Worm (Caenorhabditis elegans) whole organism, early embryonic: ENCODE measurements around the gene fbxa-164.
"Not testable (repeated sequence)": the region's sequence is repeated elsewhere in the genome, so short reads cannot be mapped to it uniquely, and the experiment has no call there.

Source experiments
- B0310.2 ChIP-seq: sonication (generic microtip); optimal IDR thresholded peaks from 2 replicates; lab custom pipeline; 2016; ENCODE audit warnings: mild to moderate bottlenecking, missing genetic modification characterization, missing compliant biosample characterization
- F13C5.2 ChIP-seq: sonication (generic microtip); optimal IDR thresholded peaks from 2 replicates; lab custom pipeline; 2017; ENCODE audit warnings: mild to moderate bottlenecking, missing genetic modification characterization, inconsistent platforms, missing compliant biosample characterization
- aly-1 ChIP-seq: sonication (generic microtip); optimal IDR thresholded peaks from 2 replicates; lab custom pipeline; 2016; ENCODE audit warnings: missing genetic modification characterization, missing compliant biosample characterization
- ama-1 ChIP-seq: fragments of 150-350 bp; optimal IDR thresholded peaks from 2 replicates; lab custom pipeline; 2014
- ceh-13 ChIP-seq: fragments of 200-800 bp; sonication (Bioruptor generic); optimal IDR thresholded peaks from 2 replicates; lab custom pipeline; 2018; ENCODE audit warnings: mild to moderate bottlenecking, missing genetic modification characterization, missing compliant biosample characterization
- ceh-36 ChIP-seq: sonication (generic microtip); optimal IDR thresholded peaks from 2 replicates; lab custom pipeline; 2016; ENCODE audit warnings: missing genetic modification characterization, inconsistent platforms, missing compliant biosample characterization
- ets-7 ChIP-seq: sonication (generic microtip); optimal IDR thresholded peaks from 2 replicates; lab custom pipeline; 2016; ENCODE audit warnings: missing genotype, missing genetic modification characterization, missing compliant biosample characterization
- flt-1 ChIP-seq: fragments of 200-800 bp; sonication (Bioruptor generic); IDR thresholded peaks from 2 replicates; pipeline ENCODE4 v1.3.6; 2022; ENCODE audit warnings: missing genetic modification characterization, missing compliant biosample characterization
- hmbx-1 ChIP-seq: sonication (generic microtip); optimal IDR thresholded peaks from 2 replicates; lab custom pipeline; 2016; ENCODE audit warnings: mild to moderate bottlenecking, missing genetic modification characterization, missing compliant biosample characterization
- hmg-4 ChIP-seq: fragments of 200-800 bp; sonication (Bioruptor generic); optimal IDR thresholded peaks from 2 replicates; lab custom pipeline; 2018; ENCODE audit warnings: mild to moderate bottlenecking, missing genetic modification characterization, missing compliant biosample characterization
- hnd-1 ChIP-seq: sonication (generic microtip); optimal IDR thresholded peaks from 2 replicates; lab custom pipeline; 2016; ENCODE audit warnings: missing genetic modification characterization, missing compliant biosample characterization
- pes-1 ChIP-seq: fragments of 200-800 bp; sonication (Bioruptor generic); IDR thresholded peaks from 2 replicates; pipeline ENCODE4 v1.3.6; 2022; ENCODE audit warnings: missing genetic modification reagents, missing genetic modification characterization, missing compliant biosample characterization
- scrt-1 ChIP-seq: fragments of 200-800 bp; sonication (Bioruptor generic); IDR thresholded peaks from 2 replicates; pipeline ENCODE4 v1.3.6; 2022; ENCODE audit warnings: missing genetic modification characterization, missing compliant biosample characterization
- sea-1 ChIP-seq: fragments of 200-800 bp; sonication (Bioruptor generic); conservative IDR thresholded peaks from 2 replicates; pipeline ENCODE4 v1.3.6; 2022; ENCODE audit warnings: missing genetic modification characterization, missing compliant biosample characterization
- tbx-11 ChIP-seq: fragments of 200-800 bp; sonication (Bioruptor generic); IDR thresholded peaks from 2 replicates; pipeline ENCODE4 v1.3.6; 2022; ENCODE audit warnings: missing genetic modification characterization, missing compliant biosample characterization
- tbx-37 ChIP-seq: fragments of 200-800 bp; sonication (Bioruptor generic); conservative IDR thresholded peaks from 2 replicates; pipeline ENCODE4 v1.3.6; 2022; ENCODE audit warnings: missing genetic modification reagents, missing genetic modification characterization, missing compliant biosample characterization
- tra-4 ChIP-seq: sonication (generic microtip); optimal IDR thresholded peaks from 2 replicates; lab custom pipeline; 2017; ENCODE audit warnings: missing genetic modification characterization, missing compliant biosample characterization

The fbxa-164 gene

DNA sequence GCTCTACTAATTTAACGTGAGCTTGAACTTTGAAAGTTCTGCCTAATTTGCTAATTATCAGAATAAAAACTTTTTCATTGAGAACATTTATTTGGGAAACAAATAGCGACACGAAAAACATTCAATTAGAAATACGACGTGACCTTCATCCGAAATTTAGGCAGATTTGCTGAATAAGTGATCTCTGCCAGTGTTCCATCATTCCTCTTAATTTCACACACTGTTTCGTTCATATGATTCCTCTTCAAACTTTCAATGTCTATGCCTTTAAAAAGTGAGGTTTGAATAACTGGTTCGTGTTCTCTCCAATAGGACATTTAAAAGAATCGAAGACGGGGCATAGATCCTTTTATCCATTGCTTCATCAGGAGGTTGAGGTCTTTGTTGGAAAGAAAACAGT lies 36.6 kb upstream of the fbxa-164 start, which contains the start of gene fbxb-20:
fbxb-20 (minus strand) TSS at position 101 of the 400 bp plus-strand sequence.
- TF ChIP-seq ceh-13 (GFP tag; lab: Kevin White, UChicago) (no peak), sea-1 (GFP tag; lab: Robert Waterston, UW) (no peak), hnd-1 (tag; lab: Kevin White, UChicago) (no peak), tbx-37 (no peak), hmbx-1 (no peak), B0310.2 (tag; lab: Kevin White, UChicago) (no peak), scrt-1 (GFP tag; lab: Robert Waterston, UW) (no peak), aly-1 (no peak), hmg-4 (GFP tag; lab: Kevin White, UChicago) (no peak), pes-1 (GFP tag; lab: Robert Waterston, UW) (no peak), tra-4 (tag; lab: Kevin White, UChicago) (no peak), tbx-11 (no peak), ceh-36 (tag; lab: Kevin White, UChicago) (no peak), ama-1 (lab: Kevin White, UChicago) (no peak), F13C5.2 (tag; lab: Kevin White, UChicago) (no peak), ets-7 (tag; lab: Kevin White, UChicago) (no peak), flt-1 (no peak)

DNA sequence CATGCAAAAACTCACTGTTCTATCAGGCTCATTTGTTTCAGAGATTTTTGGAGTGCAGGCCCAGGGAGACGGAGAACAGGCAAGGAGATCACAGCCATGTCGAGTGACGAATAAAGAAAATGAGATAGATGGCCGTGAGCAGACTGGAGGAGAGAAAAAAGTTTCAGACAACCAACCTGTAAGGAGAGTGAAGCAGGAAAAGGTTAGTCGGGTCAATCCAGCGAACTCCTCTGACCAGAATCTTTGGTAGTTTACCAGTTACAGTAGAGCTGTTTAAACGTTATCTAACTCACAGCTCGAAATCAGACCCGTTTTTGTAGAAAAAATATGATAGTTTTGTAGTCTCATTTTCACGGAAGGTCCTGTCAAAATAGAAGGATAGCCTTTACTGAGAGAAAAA lies 34.9 kb upstream of the fbxa-164 start, which contains the start of gene fbxb-21:
fbxb-21 (minus strand) TSS at position 101 of the 400 bp plus-strand sequence.
- no peak for TF ChIP-seq hmg-4 (GFP tag; lab: Kevin White, UChicago)

DNA sequence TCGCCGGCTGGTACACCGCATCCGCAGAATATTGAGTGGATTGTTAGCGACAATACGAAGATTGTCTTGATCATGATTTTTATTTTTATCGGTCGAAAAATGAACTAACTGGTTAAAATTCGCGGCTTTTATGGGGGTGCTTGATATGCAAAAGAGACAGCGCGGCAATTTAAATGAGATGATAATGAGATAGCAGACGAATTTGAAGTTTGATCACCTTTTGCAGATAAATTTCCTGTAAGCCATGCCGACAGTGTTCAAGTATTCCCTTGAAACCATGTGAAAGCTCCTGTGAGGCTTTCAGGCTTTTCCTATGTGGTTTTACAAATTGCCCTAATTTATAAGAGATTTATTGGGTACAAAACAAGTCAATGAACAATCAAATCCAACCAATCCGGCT lies 32.3 kb upstream of the fbxa-164 start, which contains the start of gene ZC204.17:
ZC204.17 (minus strand) TSS at position 101 of the 400 bp plus-strand sequence.
- TF ChIP-seq pes-1 (GFP tag; lab: Robert Waterston, UW) (no peak), tbx-37 (no peak), ets-7 (tag; lab: Kevin White, UChicago) (no peak), tbx-11 (no peak), flt-1 (no peak), hmbx-1 (no peak), aly-1 (no peak), tra-4 (tag; lab: Kevin White, UChicago) (no peak), ama-1 (lab: Kevin White, UChicago) (no peak), B0310.2 (tag; lab: Kevin White, UChicago) (no peak), ceh-36 (tag; lab: Kevin White, UChicago) (no peak), scrt-1 (GFP tag; lab: Robert Waterston, UW) (no peak), hnd-1 (tag; lab: Kevin White, UChicago) (no peak), F13C5.2 (tag; lab: Kevin White, UChicago) (no peak), hmg-4 (GFP tag; lab: Kevin White, UChicago) (no peak), ceh-13 (GFP tag; lab: Kevin White, UChicago) (no peak)

DNA sequence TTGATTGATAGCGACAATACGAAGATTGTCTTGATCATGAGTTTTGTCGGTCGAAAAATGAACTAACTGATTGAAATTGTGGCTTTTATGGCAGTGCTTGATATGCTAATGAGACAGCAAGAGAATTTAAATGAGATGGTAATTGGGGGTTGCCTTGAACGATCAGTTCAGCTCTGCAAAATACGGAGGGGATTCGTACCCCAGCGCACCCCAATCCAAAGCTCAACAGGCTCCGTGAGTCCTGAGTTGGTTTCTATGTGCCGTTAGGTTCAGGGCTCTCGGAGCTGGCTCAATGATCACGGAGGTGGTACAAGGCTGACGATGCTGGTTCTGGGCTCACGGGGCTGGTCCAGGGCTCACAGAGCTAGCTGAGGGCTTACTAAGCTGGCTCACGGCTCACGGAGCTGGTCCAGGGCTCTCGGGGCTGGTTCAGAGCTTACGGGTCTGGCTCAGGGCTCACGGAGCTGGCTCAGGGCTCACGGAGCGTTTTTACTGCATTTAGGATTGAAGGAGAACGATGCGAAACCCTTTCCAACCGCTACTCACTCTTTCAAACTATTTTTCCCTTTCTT lies 31.0 kb upstream of the fbxa-164 start, which contains the start of gene ZC204.6:
ZC204.6 (minus strand) TSS at position 51 of the 572 bp plus-strand sequence.
- TF ChIP-seq hnd-1 (tag; lab: Kevin White, UChicago) (no peak), hmg-4 (GFP tag; lab: Kevin White, UChicago) (no peak), scrt-1 (GFP tag; lab: Robert Waterston, UW) (no peak), hmbx-1 (no peak), flt-1 (no peak), ceh-36 (tag; lab: Kevin White, UChicago) (no peak), F13C5.2 (tag; lab: Kevin White, UChicago) (no peak), tbx-11 (no peak), pes-1 (GFP tag; lab: Robert Waterston, UW) (no peak), tbx-37 (no peak), ama-1 (lab: Kevin White, UChicago) (no peak), ceh-13 (GFP tag; lab: Kevin White, UChicago) (no peak)

DNA sequence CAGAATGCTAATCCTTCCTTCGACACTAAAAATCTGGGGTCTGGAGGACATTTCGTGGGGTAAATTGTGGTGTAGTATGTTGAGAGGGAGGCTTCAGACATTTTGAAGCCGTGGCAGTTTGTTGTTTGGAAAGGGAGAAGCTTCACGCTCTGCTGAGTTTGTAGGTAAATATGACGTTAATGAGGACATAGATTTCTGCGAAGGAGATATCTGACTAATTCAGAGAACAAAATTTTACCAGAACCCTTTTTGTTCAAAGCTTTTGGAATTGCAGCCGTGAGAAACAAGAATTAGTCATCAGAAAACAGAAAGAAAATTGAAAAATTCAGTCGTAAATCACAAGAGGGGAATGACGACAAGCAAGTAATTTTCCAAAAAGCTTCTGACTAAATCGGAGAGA lies 26.6 kb upstream of the fbxa-164 start, which contains the start of gene srh-72:
srh-72 (minus strand) TSS at position 101 of the 400 bp plus-strand sequence.
- TF ChIP-seq hmg-4 (GFP tag; lab: Kevin White, UChicago): no peak
- TF ChIP-seq ceh-36 (tag; lab: Kevin White, UChicago): no peak
- TF ChIP-seq sea-1 (GFP tag; lab: Robert Waterston, UW): no peak
- TF ChIP-seq scrt-1 (GFP tag; lab: Robert Waterston, UW): no peak
- no peak for TF ChIP-seq tbx-37
- no peak for TF ChIP-seq hnd-1 (tag; lab: Kevin White, UChicago)
- no peak for TF ChIP-seq ama-1 (lab: Kevin White, UChicago)
- no peak for TF ChIP-seq tra-4 (tag; lab: Kevin White, UChicago)
- no peak for TF ChIP-seq ceh-13 (GFP tag; lab: Kevin White, UChicago)
- no peak for TF ChIP-seq F13C5.2 (tag; lab: Kevin White, UChicago)
- no peak for TF ChIP-seq flt-1
- no peak for TF ChIP-seq ets-7 (tag; lab: Kevin White, UChicago)
- TF ChIP-seq tbx-11: no peak
- TF ChIP-seq B0310.2 (tag; lab: Kevin White, UChicago): no peak
- TF ChIP-seq hmbx-1: no peak
- no peak for TF ChIP-seq aly-1

- TF ChIP-seq hmbx-1; tra-4 (tag; lab: Kevin White, UChicago); tbx-11: not testable (repeated sequence)
These were observed 22.5 kb upstream of the fbxa-164 start, which contains the start of gene srg-20 for ce11 chrII:1636392-1636791. Gene srg-20 (plus strand): TSS chrII:1636692.

ce11 chrII:1635969-1636368 lies 22.1 kb upstream of the fbxa-164 start:
- TF ChIP-seq ets-7 (tag; lab: Kevin White, UChicago) (no peak), hnd-1 (tag; lab: Kevin White, UChicago) (no peak), F13C5.2 (tag; lab: Kevin White, UChicago) (no peak), tbx-11 (no peak), hmg-4 (GFP tag; lab: Kevin White, UChicago) (no peak), scrt-1 (GFP tag; lab: Robert Waterston, UW) (no peak), tra-4 (tag; lab: Kevin White, UChicago) (no peak), sea-1 (GFP tag; lab: Robert Waterston, UW) (no peak), B0310.2 (tag; lab: Kevin White, UChicago) (no peak), ama-1 (lab: Kevin White, UChicago) (no peak), pes-1 (GFP tag; lab: Robert Waterston, UW) (no peak), tbx-37 (no peak), aly-1 (no peak), hmbx-1 (no peak), flt-1 (no peak)
